Worm (Caenorhabditis elegans): Measurements from ENCODE around the gene hrde-1.

DNA sequence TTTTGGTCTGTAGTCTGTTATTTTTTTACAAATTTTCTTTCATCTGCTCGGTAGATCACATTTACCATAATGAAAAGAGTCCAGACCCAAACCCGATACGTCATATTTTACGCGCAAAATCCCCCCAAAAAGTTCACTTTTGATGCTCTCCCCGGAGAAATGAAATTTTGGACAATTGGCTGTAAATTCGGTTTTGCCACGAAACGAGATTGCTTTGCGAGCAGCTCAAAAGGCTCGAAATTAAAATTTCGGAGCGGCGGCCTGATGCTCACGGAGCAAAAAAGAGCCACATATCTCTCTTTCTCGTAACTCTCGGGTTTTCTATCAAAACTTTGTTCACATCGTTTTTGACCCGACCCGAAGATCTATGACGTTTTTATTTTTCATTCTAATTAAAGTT, 52.7 kb downstream of the hrde-1 start:
- no peak for TF ChIP-seq aly-2 (tag; optimal IDR thresholded peaks at IDR 0.05)
- no peak for TF ChIP-seq nhr-42 (GFP tag; IDR thresholded peaks at IDR 0.05)
- TF ChIP-seq snpc-4 (tag; optimal IDR thresholded peaks at IDR 0.05) = no peak
- TF ChIP-seq mdl-1 (tag; optimal IDR thresholded peaks at IDR 0.05) = no peak
- TF ChIP-seq ceh-82 (tag; optimal IDR thresholded peaks at IDR 0.05) = no peak
- no peak for TF ChIP-seq fkh-10 (GFP tag; optimal IDR thresholded peaks at IDR 0.05)
- no peak for TF ChIP-seq hmg-1.1 (GFP tag; IDR thresholded peaks at IDR 0.05)
- TF ChIP-seq unc-39 (tag; optimal IDR thresholded peaks at IDR 0.05) = no peak
- TF ChIP-seq lsy-2 (tag; optimal IDR thresholded peaks at IDR 0.05) = no peak
- no peak for TF ChIP-seq mep-1 (tag; optimal IDR thresholded peaks at IDR 0.05)
- TF ChIP-seq nhr-28 (tag; optimal IDR thresholded peaks at IDR 0.05) = no peak
- no peak for TF ChIP-seq spr-3 (GFP tag; optimal IDR thresholded peaks at IDR 0.05)
- no peak for TF ChIP-seq ceh-32 (tag; optimal IDR thresholded peaks at IDR 0.05; ENCODE audit: poor library complexity)
- TF ChIP-seq gei-8 (GFP tag; optimal IDR thresholded peaks at IDR 0.05) = no peak
